Fruit fly (Drosophila melanogaster) whole organism, prepupa: ENCODE results near the gene mRpL23.

ENCODE experiments used
- Blimp-1 ChIP-seq: fragments of 200-800 bp; sonication (Bioruptor generic); optimal IDR thresholded peaks from 3 replicates; lab custom pipeline; 2017; ENCODE audit warnings: missing biosample characterization, missing genetic modification characterization, mild to moderate bottlenecking, moderate library complexity, missing genetic modification reagents
- CG10631 ChIP-seq: fragments of 200-800 bp; sonication (Bioruptor generic); optimal IDR thresholded peaks from 2 replicates; lab custom pipeline; 2016; ENCODE audit warnings: missing biosample characterization, missing genetic modification characterization
- CG11294 ChIP-seq: fragments of 200-800 bp; sonication (Bioruptor generic); IDR thresholded peaks from 2 replicates; pipeline ENCODE4 v1.3.6; 2022; ENCODE audit warnings: missing biosample characterization, missing genetic modification characterization
- CG11762 ChIP-seq: fragments of 200-800 bp; sonication (Bioruptor generic); optimal IDR thresholded peaks from 3 replicates; lab custom pipeline; 2016; ENCODE audit warnings: missing biosample characterization, missing genetic modification characterization; ENCODE audit not compliant: insufficient read depth
- CG11902 ChIP-seq: fragments of 200-800 bp; sonication (Bioruptor generic); optimal IDR thresholded peaks from 3 replicates; lab custom pipeline; 2016; ENCODE audit warnings: missing biosample characterization, missing genetic modification characterization
- CG1621 ChIP-seq: fragments of 200-800 bp; sonication (Bioruptor generic); optimal IDR thresholded peaks from 3 replicates; lab custom pipeline; 2018; ENCODE audit warnings: missing biosample characterization, mild to moderate bottlenecking, missing genetic modification characterization
- CG3032 ChIP-seq: fragments of 200-800 bp; optimal IDR thresholded peaks from 2 replicates; lab custom pipeline; 2019; ENCODE audit warnings: missing biosample characterization, mild to moderate bottlenecking, missing genetic modification characterization, moderate library complexity
- CG31627 ChIP-seq: fragments of 200-800 bp; sonication (Bioruptor generic); optimal IDR thresholded peaks from 3 replicates; lab custom pipeline; 2016; ENCODE audit warnings: missing biosample characterization, missing genetic modification characterization
- CG32006 ChIP-seq: fragments of 200-800 bp; sonication (Bioruptor generic); optimal IDR thresholded peaks from 3 replicates; lab custom pipeline; 2017; ENCODE audit warnings: missing biosample characterization, mild to moderate bottlenecking, missing genetic modification characterization
- CG34406 ChIP-seq: fragments of 200-800 bp; sonication (Bioruptor generic); optimal IDR thresholded peaks from 3 replicates; lab custom pipeline; 2016; ENCODE audit warnings: missing biosample characterization, missing genetic modification characterization
- CG3919 ChIP-seq: fragments of 200-800 bp; sonication (Bioruptor generic); optimal IDR thresholded peaks from 3 replicates; lab custom pipeline; 2016; ENCODE audit warnings: missing biosample characterization, missing genetic modification characterization
- CG4318 ChIP-seq: fragments of 200-800 bp; sonication (Bioruptor generic); optimal IDR thresholded peaks from 3 replicates; lab custom pipeline; 2017; ENCODE audit warnings: missing biosample characterization, mild to moderate bottlenecking, missing genetic modification characterization
- CG6163 ChIP-seq: fragments of 200-800 bp; sonication (Bioruptor generic); IDR thresholded peaks from 3 replicates; pipeline ENCODE4 v1.3.6; 2022; ENCODE audit warnings: missing biosample characterization, missing genetic modification characterization
- CG6276 ChIP-seq: fragments of 200-800 bp; sonication (Bioruptor generic); optimal IDR thresholded peaks from 2 replicates; lab custom pipeline; 2017; ENCODE audit warnings: missing biosample characterization, mild to moderate bottlenecking, missing genetic modification characterization
- CG6792 ChIP-seq: fragments of 200-800 bp; sonication (Bioruptor generic); optimal IDR thresholded peaks from 3 replicates; lab custom pipeline; 2016; ENCODE audit warnings: missing biosample characterization, missing genetic modification characterization
- CG6808 ChIP-seq: fragments of 200-800 bp; sonication (Bioruptor generic); optimal IDR thresholded peaks from 3 replicates; lab custom pipeline; 2017; ENCODE audit warnings: missing biosample characterization, missing genetic modification characterization, mild to moderate bottlenecking, moderate library complexity, missing genetic modification reagents
- CG6854 ChIP-seq: fragments of 200-800 bp; sonication (Bioruptor generic); optimal IDR thresholded peaks from 2 replicates; lab custom pipeline; 2017; ENCODE audit warnings: missing biosample characterization, mild to moderate bottlenecking, missing genetic modification characterization
- CG7368 ChIP-seq: fragments of 200-800 bp; sonication (Bioruptor generic); optimal IDR thresholded peaks from 3 replicates; lab custom pipeline; 2016; ENCODE audit warnings: missing biosample characterization, missing genetic modification characterization
- CG8119 ChIP-seq: fragments of 200-800 bp; sonication (Bioruptor generic); IDR thresholded peaks from 3 replicates; pipeline ENCODE4 v1.3.6; 2022; ENCODE audit warnings: missing biosample characterization, missing genetic modification characterization
- CG8319 ChIP-seq: fragments of 200-800 bp; sonication (Bioruptor generic); optimal IDR thresholded peaks from 3 replicates; lab custom pipeline; 2016; ENCODE audit warnings: missing biosample characterization, missing genetic modification characterization
- CG8632 ChIP-seq: fragments of 200-800 bp; sonication (Bioruptor generic); optimal IDR thresholded peaks from 3 replicates; lab custom pipeline; 2016; ENCODE audit warnings: missing biosample characterization, missing genetic modification characterization
- Eip75B ChIP-seq: fragments of 200-800 bp; sonication (Bioruptor generic); optimal IDR thresholded peaks from 3 replicates; lab custom pipeline; 2016; ENCODE audit warnings: missing biosample characterization, missing genetic modification characterization
- Eip78C ChIP-seq: fragments of 200-800 bp; sonication (Bioruptor generic); peaks from one replicate; lab custom pipeline; 2016; ENCODE audit warnings: missing biosample characterization, missing genetic modification characterization
- Eip93F ChIP-seq: fragments of 200-800 bp; sonication (Bioruptor generic); optimal IDR thresholded peaks from 2 replicates; lab custom pipeline; 2016; ENCODE audit warnings: missing biosample characterization, mild to moderate bottlenecking, missing genetic modification characterization
- Ets21C ChIP-seq: fragments of 200-800 bp; sonication (Bioruptor generic); optimal IDR thresholded peaks from 3 replicates; lab custom pipeline; 2016; ENCODE audit warnings: missing biosample characterization, missing genetic modification characterization
- Ets96B ChIP-seq: fragments of 200-800 bp; optimal IDR thresholded peaks from 2 replicates; lab custom pipeline; 2019; ENCODE audit warnings: missing biosample characterization, mild to moderate bottlenecking, missing genetic modification characterization, moderate library complexity
- Gug ChIP-seq: fragments of 200-800 bp; sonication (Bioruptor generic); IDR thresholded peaks from 2 replicates; pipeline ENCODE4 v1.3.6; 2022; ENCODE audit warnings: missing biosample characterization, missing genetic modification characterization
- Hr38 ChIP-seq: sonication (Bioruptor generic); optimal IDR thresholded peaks from 2 replicates; lab custom pipeline; 2016; ENCODE audit warnings: missing biosample characterization, missing genetic modification characterization
- Hr39 ChIP-seq: fragments of 200-800 bp; sonication (Bioruptor generic); optimal IDR thresholded peaks from 2 replicates; lab custom pipeline; 2016; ENCODE audit warnings: missing biosample characterization, missing genetic modification characterization
- Hr4 ChIP-seq: fragments of 200-800 bp; sonication (Bioruptor generic); optimal IDR thresholded peaks from 3 replicates; lab custom pipeline; 2016; ENCODE audit warnings: missing biosample characterization, missing genetic modification characterization
- Lpt ChIP-seq: fragments of 200-800 bp; sonication (Bioruptor generic); optimal IDR thresholded peaks from 3 replicates; lab custom pipeline; 2016; ENCODE audit warnings: missing biosample characterization, missing genetic modification characterization
- Met ChIP-seq: fragments of 200-800 bp; sonication (Bioruptor generic); optimal IDR thresholded peaks from 3 replicates; lab custom pipeline; 2016; ENCODE audit warnings: missing biosample characterization, missing genetic modification characterization
- OdsH ChIP-seq: fragments of 200-800 bp; sonication (Bioruptor generic); optimal IDR thresholded peaks from 3 replicates; lab custom pipeline; 2016; ENCODE audit warnings: missing biosample characterization, missing genetic modification characterization
- Smox ChIP-seq: fragments of 200-800 bp; sonication (Bioruptor generic); optimal IDR thresholded peaks from 3 replicates; lab custom pipeline; 2016; ENCODE audit warnings: missing biosample characterization, missing genetic modification characterization
- Sox102F ChIP-seq: fragments of 200-800 bp; sonication (Bioruptor generic); optimal IDR thresholded peaks from 2 replicates; lab custom pipeline; 2016; ENCODE audit warnings: missing biosample characterization, mild to moderate bottlenecking, missing genetic modification characterization
- Sox14 ChIP-seq: fragments of 200-800 bp; sonication (Bioruptor generic); optimal IDR thresholded peaks from 3 replicates; lab custom pipeline; 2016; ENCODE audit warnings: missing biosample characterization, missing genetic modification characterization
- Sox15 ChIP-seq: fragments of 200-800 bp; sonication (Bioruptor generic); optimal IDR thresholded peaks from 3 replicates; lab custom pipeline; 2016; ENCODE audit warnings: missing biosample characterization, missing genetic modification characterization
- achi ChIP-seq: fragments of 200-800 bp; sonication (Bioruptor generic); optimal IDR thresholded peaks from 3 replicates; lab custom pipeline; 2016; ENCODE audit warnings: missing biosample characterization, missing genetic modification characterization
- acj6 ChIP-seq: fragments of 200-800 bp; sonication (Bioruptor generic); optimal IDR thresholded peaks from 3 replicates; lab custom pipeline; 2016; ENCODE audit warnings: missing biosample characterization, missing genetic modification characterization
- dac ChIP-seq: fragments of 200-800 bp; sonication (Bioruptor generic); optimal IDR thresholded peaks from 2 replicates; lab custom pipeline; 2017; ENCODE audit warnings: missing biosample characterization, mild to moderate bottlenecking, missing genetic modification characterization
- dsx ChIP-seq: fragments of 200-800 bp; optimal IDR thresholded peaks from 3 replicates; lab custom pipeline; 2019; ENCODE audit warnings: missing biosample characterization, mild to moderate bottlenecking, missing genetic modification characterization, moderate library complexity; ENCODE audit not compliant: poor library complexity, severe bottlenecking
- fd59A ChIP-seq: fragments of 200-800 bp; sonication (Bioruptor generic); optimal IDR thresholded peaks from 2 replicates; lab custom pipeline; 2017; ENCODE audit warnings: missing biosample characterization, mild to moderate bottlenecking, missing genetic modification characterization, missing genetic modification reagents
- fd85E ChIP-seq: fragments of 200-800 bp; sonication (Bioruptor generic); optimal IDR thresholded peaks from 3 replicates; lab custom pipeline; 2016; ENCODE audit warnings: missing biosample characterization, missing genetic modification characterization
- fkh ChIP-seq: fragments of 200-800 bp; sonication (Bioruptor generic); optimal IDR thresholded peaks from 3 replicates; lab custom pipeline; 2017; ENCODE audit warnings: missing biosample characterization, mild to moderate bottlenecking, missing genetic modification characterization, moderate library complexity
- lz ChIP-seq: fragments of 200-800 bp; sonication (Bioruptor generic); optimal IDR thresholded peaks from 3 replicates; lab custom pipeline; 2016; ENCODE audit warnings: missing biosample characterization, missing genetic modification characterization
- net ChIP-seq: fragments of 200-800 bp; sonication (Bioruptor generic); optimal IDR thresholded peaks from 3 replicates; lab custom pipeline; 2016; ENCODE audit warnings: missing biosample characterization, missing genetic modification characterization
- pdm3 ChIP-seq: fragments of 200-800 bp; sonication (Bioruptor generic); optimal IDR thresholded peaks from 3 replicates; lab custom pipeline; 2016; ENCODE audit warnings: missing biosample characterization, missing genetic modification characterization
- ss ChIP-seq, 2 experiments: fragments of 200-800 bp; sonication (Bioruptor generic); optimal IDR thresholded peaks; 2 replicates in 1 of 2; 3 replicates in 1 of 2; lab custom pipeline; 2017 to 2018; ENCODE audit warnings: mild to moderate bottlenecking in 2 of 2, missing biosample characterization in 2 of 2, missing genetic modification characterization in 2 of 2, moderate library complexity in 1 of 2
- svp ChIP-seq: fragments of 200-800 bp; sonication (Bioruptor generic); peaks from one replicate; lab custom pipeline; 2016; ENCODE audit warnings: missing biosample characterization, missing genetic modification characterization
- topi ChIP-seq: fragments of 200-800 bp; sonication (Bioruptor generic); optimal IDR thresholded peaks from 3 replicates; lab custom pipeline; 2016; ENCODE audit warnings: missing biosample characterization, missing genetic modification characterization
- vri ChIP-seq: fragments of 200-800 bp; sonication (Bioruptor generic); optimal IDR thresholded peaks from 3 replicates; lab custom pipeline; 2016; ENCODE audit warnings: missing biosample characterization, mild to moderate bottlenecking, missing genetic modification characterization

The mRpL23 gene

dm6 chr3L:2373421-2374043 is at the start of gene mRpL23, which contains the start of gene CG9004:
Gene mRpL23, minus strand, starts transcription at chr3L:2373704.
Gene CG9004, plus strand, starts transcription at chr3L:2373728.
- TF ChIP-seq fd59A (GFP tag; lab: Kevin White, UChicago) (peak; percentile 99), CG32006 (GFP tag; lab: Kevin White, UChicago) (peak; percentile 100), Eip78C (peak; percentile 100), achi (GFP tag; lab: Kevin White, UChicago) (peak; percentile 99), CG11762 (GFP tag; lab: Kevin White, UChicago) (peak; percentile 99), svp (GFP tag; lab: Kevin White, UChicago) (peak; percentile 100), CG11294 (GFP tag; lab: Robert Waterston, UW) (peak; percentile 99), Sox14 (GFP tag; lab: Kevin White, UChicago) (peak; percentile 99), Hr39 (GFP tag; lab: Kevin White, UChicago) (peak; percentile 99), fkh (GFP tag; lab: Kevin White, UChicago) (peak; percentile 86), Lpt (GFP tag; lab: Kevin White, UChicago) (peak; percentile 99), CG34406 (GFP tag; lab: Kevin White, UChicago) (peak; percentile 99), CG4318 (GFP tag; lab: Kevin White, UChicago) (peak; percentile 99), CG6854 (GFP tag; lab: Kevin White, UChicago) (peak; percentile 94), dac (GFP tag; lab: Kevin White, UChicago) (peak; percentile 99), CG8632 (GFP tag; lab: Kevin White, UChicago) (peak; percentile 99), fd85E (GFP tag; lab: Kevin White, UChicago) (peak; percentile 95), Ets96B (peak; percentile 99), Hr38 (peak; percentile 93), pdm3 (GFP tag; lab: Kevin White, UChicago) (peak; percentile 100), vri (peak; percentile 98), CG11902 (GFP tag; lab: Kevin White, UChicago) (peak; percentile 99), CG1621 (tag; lab: Kevin White, UChicago) (peak; percentile 98), CG7368 (GFP tag; lab: Kevin White, UChicago) (peak; percentile 98), OdsH (GFP tag; lab: Kevin White, UChicago) (peak; percentile 100), lz (GFP tag; lab: Kevin White, UChicago) (peak; percentile 100), Sox15 (peak; percentile 99), CG31627 (GFP tag; lab: Kevin White, UChicago) (peak; percentile 99), Eip75B (GFP tag; lab: Kevin White, UChicago) (peak; percentile 99), Met (peak; percentile 99), Ets21C (GFP tag; lab: Kevin White, UChicago) (peak; percentile 99), CG8319 (GFP tag; lab: Kevin White, UChicago) (peak; percentile 99), net (GFP tag; lab: Kevin White, UChicago) (peak; percentile 99), dsx (peak; percentile 97), Sox102F (GFP tag; lab: Kevin White, UChicago) (peak; percentile 99), Blimp-1 (GFP tag; lab: Kevin White, UChicago) (peak; percentile 94), CG8119 (GFP tag; lab: Robert Waterston, UW) (peak; percentile 99), CG6163 (GFP tag; lab: Robert Waterston, UW) (peak; percentile 100), CG10631 (GFP tag; lab: Kevin White, UChicago) (peak; percentile 100), CG6276 (GFP tag; lab: Kevin White, UChicago) (peak; percentile 97), topi (peak; percentile 99), Eip93F (peak; percentile 98), Hr4 (GFP tag; lab: Kevin White, UChicago) (peak; percentile 100), Smox (peak; percentile 99), CG3919 (GFP tag; lab: Kevin White, UChicago) (peak; percentile 99), acj6 (GFP tag; lab: Kevin White, UChicago) (peak; percentile 100), CG6792 (GFP tag; lab: Kevin White, UChicago) (peak; percentile 99), Gug (peak; percentile 100), ss (GFP tag; optimal IDR thresholded peaks at IDR 0.05; lab: Kevin White, UChicago) (peak; percentile 92 to 97), CG3032 (tag; lab: Kevin White, UChicago) (peak; percentile 100), CG6808 (GFP tag; lab: Kevin White, UChicago) (peak; percentile 96)
